Worm (Caenorhabditis elegans) whole organism, L1 larva: Measurements from ENCODE around the gene znfx-1.

ENCODE experiments used
- C04F5.9 ChIP-seq: sonication (generic microtip); optimal IDR thresholded peaks from 2 replicates; lab custom pipeline; 2016; ENCODE audit warnings: missing genetic modification characterization, missing compliant biosample characterization
- C16A3.4 ChIP-seq: fragments of 150-350 bp; optimal IDR thresholded peaks from 2 replicates; lab custom pipeline; 2014; ENCODE audit warnings: missing biosample characterization, missing genetic modification characterization
- Y116A8C.19 ChIP-seq: sonication (generic microtip); optimal IDR thresholded peaks from 2 replicates; lab custom pipeline; 2016; ENCODE audit warnings: missing compliant biosample characterization, missing genetic modification characterization, borderline replicate concordance
- alr-1 ChIP-seq: fragments of 200-800 bp; sonication (Bioruptor generic); optimal IDR thresholded peaks from 2 replicates; lab custom pipeline; 2018; ENCODE audit warnings: borderline replicate concordance, mild to moderate bottlenecking, missing genetic modification characterization, missing compliant biosample characterization
- blmp-1 ChIP-seq: fragments of 150-350 bp; optimal IDR thresholded peaks from 2 replicates; lab custom pipeline; 2014; ENCODE audit warnings: missing biosample characterization, missing genetic modification characterization
- ceh-8 ChIP-seq: fragments of 200-800 bp; sonication (Bioruptor generic); optimal IDR thresholded peaks from 2 replicates; lab custom pipeline; 2018; ENCODE audit warnings: mild to moderate bottlenecking, missing genetic modification characterization, moderate library complexity, missing compliant biosample characterization
- ceh-82 ChIP-seq, 3 experiments: fragments of 150-350 bp in 1 of 3; sonication (generic microtip) in 2 of 3; optimal IDR thresholded peaks; 2 replicates each; lab custom pipeline; 2014 to 2017; ENCODE audit warnings: missing biosample characterization in 3 of 3, missing genetic modification characterization in 3 of 3
- ceh-88 ChIP-seq: fragments of 200-800 bp; sonication (Bioruptor generic); IDR thresholded peaks from 2 replicates; pipeline ENCODE4 v1.3.6; 2022; ENCODE audit warnings: missing genetic modification characterization, missing compliant biosample characterization
- ces-1 ChIP-seq: fragments of 150-350 bp; optimal IDR thresholded peaks from 2 replicates; lab custom pipeline; 2014; ENCODE audit warnings: missing biosample characterization, missing genetic modification reagents, missing genetic modification characterization
- dsc-1 ChIP-seq: sonication (generic microtip); optimal IDR thresholded peaks from 2 replicates; lab custom pipeline; 2016; ENCODE audit warnings: mild to moderate bottlenecking, missing genetic modification characterization, missing compliant biosample characterization
- efl-1 ChIP-seq, 4 experiments: fragments of 150-350 bp; optimal IDR thresholded peaks in 3 of 4; peaks in 1 of 4; 1 replicate in 1 of 4; 2 replicates in 3 of 4; lab custom pipeline; 2014; ENCODE audit warnings: missing biosample characterization in 2 of 4, missing genetic modification characterization in 2 of 4, missing genetic modification reagents in 2 of 4
- efl-3 ChIP-seq: fragments of 200-800 bp; sonication (Bioruptor generic); optimal IDR thresholded peaks from 2 replicates; lab custom pipeline; 2018; ENCODE audit warnings: mild to moderate bottlenecking, missing genetic modification characterization, missing compliant biosample characterization
- ets-5 ChIP-seq: fragments of 200-800 bp; sonication (Bioruptor generic); IDR thresholded peaks from 2 replicates; pipeline ENCODE4 v1.3.6; 2022; ENCODE audit warnings: missing genetic modification characterization, missing compliant biosample characterization
- fkh-4 ChIP-seq: sonication (generic microtip); optimal IDR thresholded peaks from 2 replicates; lab custom pipeline; 2016; ENCODE audit warnings: missing compliant biosample characterization, missing genetic modification characterization, borderline replicate concordance
- fkh-8 ChIP-seq: sonication (generic microtip); optimal IDR thresholded peaks from 2 replicates; lab custom pipeline; 2016; ENCODE audit warnings: mild to moderate bottlenecking, missing genetic modification characterization, missing compliant biosample characterization
- fos-1 ChIP-seq: fragments of 150-350 bp; optimal IDR thresholded peaks from 2 replicates; lab custom pipeline; 2014; ENCODE audit warnings: missing biosample characterization, missing genetic modification characterization
- hlh-17 ChIP-seq: fragments of 200-800 bp; sonication (Bioruptor generic); optimal IDR thresholded peaks from 2 replicates; lab custom pipeline; 2018; ENCODE audit warnings: missing genetic modification characterization, mild to moderate bottlenecking, missing compliant biosample characterization, moderate library complexity, borderline replicate concordance
- hlh-4 ChIP-seq: sonication (generic microtip); optimal IDR thresholded peaks from 2 replicates; lab custom pipeline; 2016; ENCODE audit warnings: mild to moderate bottlenecking, missing genetic modification characterization, missing compliant biosample characterization
- irx-1 ChIP-seq: sonication (generic microtip); optimal IDR thresholded peaks from 2 replicates; lab custom pipeline; 2016; ENCODE audit warnings: missing genetic modification characterization, missing compliant biosample characterization
- isw-1 ChIP-seq: fragments of 200-800 bp; sonication (Bioruptor generic); IDR thresholded peaks from 2 replicates; pipeline ENCODE4 v1.3.6; 2022; ENCODE audit warnings: missing genetic modification characterization, missing compliant biosample characterization
- jun-1 ChIP-seq: fragments of 150-350 bp; optimal IDR thresholded peaks from 2 replicates; lab custom pipeline; 2014; ENCODE audit warnings: missing biosample characterization, missing genetic modification reagents, missing genetic modification characterization
- lin-13 ChIP-seq: fragments of 150-350 bp; optimal IDR thresholded peaks from 2 replicates; lab custom pipeline; 2014; ENCODE audit warnings: missing biosample characterization, missing genetic modification reagents, missing genetic modification characterization
- lin-14 ChIP-seq: fragments of 200-800 bp; sonication (Bioruptor generic); optimal IDR thresholded peaks from 2 replicates; lab custom pipeline; 2018; ENCODE audit warnings: mild to moderate bottlenecking, missing genetic modification characterization, moderate library complexity, missing compliant biosample characterization
- lin-39 ChIP-seq: fragments of 150-350 bp; optimal IDR thresholded peaks from 2 replicates; lab custom pipeline; 2014; ENCODE audit warnings: missing biosample characterization, missing genetic modification reagents, missing genetic modification characterization
- mab-9 ChIP-seq: fragments of 200-800 bp; sonication (Bioruptor generic); IDR thresholded peaks from 2 replicates; pipeline ENCODE4 v1.3.6; 2022; ENCODE audit warnings: missing genetic modification reagents, missing genetic modification characterization, missing compliant biosample characterization
- mdl-1 ChIP-seq, 2 experiments: fragments of 150-350 bp; optimal IDR thresholded peaks; 2 replicates each; lab custom pipeline; 2014 to 2017; ENCODE audit warnings: missing biosample characterization in 2 of 2, missing genetic modification characterization in 2 of 2, inconsistent platforms in 1 of 2
- mep-1 ChIP-seq: fragments of 150-350 bp; optimal IDR thresholded peaks from 2 replicates; lab custom pipeline; 2014; ENCODE audit warnings: missing biosample characterization, missing genetic modification characterization
- nhr-12 ChIP-seq: sonication (generic microtip); optimal IDR thresholded peaks from 2 replicates; lab custom pipeline; 2017; ENCODE audit warnings: missing biosample characterization, missing genetic modification characterization
- nhr-237 ChIP-seq: fragments of 150-350 bp; optimal IDR thresholded peaks from 2 replicates; lab custom pipeline; 2014; ENCODE audit warnings: missing biosample characterization, missing genetic modification characterization
- nhr-28 ChIP-seq: fragments of 150-350 bp; optimal IDR thresholded peaks from 2 replicates; lab custom pipeline; 2014; ENCODE audit warnings: missing biosample characterization, missing genetic modification characterization
- nhr-47 ChIP-seq: sonication (generic microtip); optimal IDR thresholded peaks from 2 replicates; lab custom pipeline; 2016; ENCODE audit warnings: mild to moderate bottlenecking, missing genetic modification characterization, moderate library complexity, missing compliant biosample characterization
- nhr-90 ChIP-seq: sonication (generic microtip); optimal IDR thresholded peaks from 2 replicates; lab custom pipeline; 2016; ENCODE audit warnings: mild to moderate bottlenecking, missing genetic modification characterization, missing compliant biosample characterization; ENCODE audit not compliant: poor library complexity
- pax-3 ChIP-seq: fragments of 200-800 bp; sonication (Bioruptor generic); optimal IDR thresholded peaks from 2 replicates; lab custom pipeline; 2018; ENCODE audit warnings: mild to moderate bottlenecking, missing genetic modification characterization, moderate library complexity, missing compliant biosample characterization
- skn-1 ChIP-seq: fragments of 150-350 bp; optimal IDR thresholded peaks from 2 replicates; lab custom pipeline; 2014; ENCODE audit warnings: missing biosample characterization, missing genetic modification characterization
- snu-23 ChIP-seq: sonication (generic microtip); optimal IDR thresholded peaks from 2 replicates; lab custom pipeline; 2016; ENCODE audit warnings: missing genetic modification characterization, missing compliant biosample characterization
- sptf-1 ChIP-seq: fragments of 150-350 bp; optimal IDR thresholded peaks from 2 replicates; lab custom pipeline; 2014; ENCODE audit warnings: missing biosample characterization, missing genetic modification characterization
- sup-37 ChIP-seq: fragments of 200-800 bp; sonication (Bioruptor generic); optimal IDR thresholded peaks from 2 replicates; lab custom pipeline; 2018; ENCODE audit warnings: mild to moderate bottlenecking, missing genetic modification characterization, missing compliant biosample characterization
- swsn-7 ChIP-seq: sonication (generic microtip); optimal IDR thresholded peaks from 2 replicates; lab custom pipeline; 2016; ENCODE audit warnings: missing genetic modification characterization, missing compliant biosample characterization
- tbx-2 ChIP-seq: sonication (generic microtip); optimal IDR thresholded peaks from 2 replicates; lab custom pipeline; 2016; ENCODE audit warnings: missing genetic modification characterization, missing compliant biosample characterization
- tlp-1 ChIP-seq: fragments of 150-350 bp; optimal IDR thresholded peaks from 2 replicates; lab custom pipeline; 2014; ENCODE audit warnings: missing biosample characterization, missing genetic modification characterization
- unc-130 ChIP-seq: fragments of 150-350 bp; optimal IDR thresholded peaks from 2 replicates; lab custom pipeline; 2017; ENCODE audit warnings: missing biosample characterization, missing genetic modification characterization, inconsistent platforms
- unc-30 ChIP-seq: sonication (generic microtip); optimal IDR thresholded peaks from 2 replicates; lab custom pipeline; 2017; ENCODE audit warnings: missing biosample characterization, missing genetic modification characterization
- unc-86 ChIP-seq: sonication (generic microtip); optimal IDR thresholded peaks from 2 replicates; lab custom pipeline; 2016; ENCODE audit warnings: missing genetic modification characterization, missing compliant biosample characterization
- xbp-1 ChIP-seq: sonication (generic microtip); optimal IDR thresholded peaks from 2 replicates; lab custom pipeline; 2016; ENCODE audit warnings: missing genetic modification characterization, missing compliant biosample characterization
- zag-1 ChIP-seq: fragments of 150-350 bp; optimal IDR thresholded peaks from 2 replicates; lab custom pipeline; 2014; ENCODE audit warnings: missing biosample characterization, missing genetic modification characterization
- ztf-11 ChIP-seq, 2 experiments: sonication (generic microtip); optimal IDR thresholded peaks; 2 replicates each; lab custom pipeline; 2016 to 2017; ENCODE audit warnings: missing genetic modification characterization in 2 of 2, missing biosample characterization in 1 of 2, missing compliant biosample characterization in 1 of 2
- ztf-4 ChIP-seq: fragments of 150-350 bp; optimal IDR thresholded peaks from 2 replicates; lab custom pipeline; 2014; ENCODE audit warnings: missing biosample characterization, missing genetic modification characterization

Gene znfx-1

ce11 chrII:9172849-9173248 lies 40.6 kb upstream of the znfx-1 start, which contains the start of gene T23G7.2:
Gene T23G7.2, minus strand, starts transcription at chrII:9172949.
- TF ChIP-seq fkh-4 (no peak), irx-1 (tag; lab: Kevin White, UChicago) (no peak), unc-86 (no peak), blmp-1 (tag; lab: Kevin White, UChicago) (peak; percentile 21)
- TF ChIP-seq, all 84 proteins: peak for 1

- no peak for TF ChIP-seq mep-1
- no peak for TF ChIP-seq pax-3
- no peak for TF ChIP-seq Y116A8C.19 (tag; lab: Kevin White, UChicago)
- TF ChIP-seq ztf-4 = no peak
- no peak for TF ChIP-seq ceh-82 (tag; optimal IDR thresholded peaks at IDR 0.05; lab: Kevin White, UChicago)
- TF ChIP-seq fkh-4 = no peak
- TF ChIP-seq mdl-1 (tag; optimal IDR thresholded peaks at IDR 0.05; lab: Kevin White, UChicago) = no peak
- TF ChIP-seq isw-1 (GFP tag; lab: Robert Waterston, UW) = no peak
- TF ChIP-seq skn-1 = no peak
- no peak for TF ChIP-seq tbx-2 (tag; lab: Kevin White, UChicago)
- no peak for TF ChIP-seq lin-13 (GFP tag; lab: Kevin White, UChicago)
- no peak for TF ChIP-seq ceh-88 (GFP tag; lab: Robert Waterston, UW)
- TF ChIP-seq C04F5.9 = no peak
- no peak for TF ChIP-seq hlh-17 (GFP tag; lab: Kevin White, UChicago)
- TF ChIP-seq irx-1 (tag; lab: Kevin White, UChicago) = no peak
- TF ChIP-seq ceh-8 = no peak
- TF ChIP-seq ets-5 (GFP tag; lab: Robert Waterston, UW) = no peak
Observed at ce11 chrII:9173471-9173870, 40.0 kb upstream of the znfx-1 start.

- TF ChIP-seq nhr-237 (tag; lab: Kevin White, UChicago) (no peak), efl-1 (optimal IDR thresholded peaks at IDR 0.05; lab: Kevin White, UChicago) (no peak), efl-1 (GFP tag; optimal IDR thresholded peaks at IDR 0.05 in 1 of 2; lab: Kevin White, UChicago) (peak in 1 of 2 experiments; percentile 68)
Observed at ce11 chrII:9176523-9176922, 36.9 kb upstream of the znfx-1 start.

- TF ChIP-seq xbp-1 (tag; lab: Kevin White, UChicago) (peak; percentile 48), fkh-8 (no peak), swsn-7 (tag; lab: Kevin White, UChicago) (peak; percentile 42), nhr-90 (tag; lab: Kevin White, UChicago) (peak; percentile 48), lin-39 (tag; lab: Kevin White, UChicago) (no peak), Y116A8C.19 (tag; lab: Kevin White, UChicago) (no peak), alr-1 (no peak), C04F5.9 (peak; percentile 42), ces-1 (GFP tag; lab: Kevin White, UChicago) (no peak), sup-37 (no peak), mdl-1 (tag; optimal IDR thresholded peaks at IDR 0.05; lab: Kevin White, UChicago) (no peak), unc-130 (tag; lab: Kevin White, UChicago) (peak; percentile 5), hlh-4 (no peak), dsc-1 (no peak), sptf-1 (tag; lab: Kevin White, UChicago) (no peak), skn-1 (peak; percentile 57), ztf-11 (tag; optimal IDR thresholded peaks at IDR 0.05; lab: Kevin White, UChicago) (no peak), mab-9 (GFP tag; lab: Robert Waterston, UW) (no peak), irx-1 (tag; lab: Kevin White, UChicago) (peak; percentile 41), nhr-47 (tag; lab: Kevin White, UChicago) (peak; percentile 54), lin-14 (GFP tag; lab: Kevin White, UChicago) (peak; percentile 59), ceh-8 (no peak), snu-23 (GFP tag; lab: Kevin White, UChicago) (peak; percentile 56), zag-1 (no peak), tlp-1 (no peak), fos-1 (no peak), unc-30 (no peak), ztf-4 (no peak), C16A3.4 (tag; lab: Kevin White, UChicago) (peak; percentile 20), efl-3 (GFP tag; lab: Kevin White, UChicago) (no peak), nhr-12 (tag; lab: Kevin White, UChicago) (no peak), nhr-28 (tag; lab: Kevin White, UChicago) (no peak), jun-1 (no peak)
Observed at ce11 chrII:9177080-9177479, 36.4 kb upstream of the znfx-1 start, which contains the start of the genes sec-5 and pir-1. Gene sec-5, minus strand, starts transcription at chrII:9177152. Gene pir-1, plus strand, starts transcription at chrII:9177300.
